Worm (Caenorhabditis elegans) whole organism, young adult: Measurements from ENCODE around the gene clec-56.

ENCODE experiments used
- B0261.1 ChIP-seq: sonication (generic microtip); optimal IDR thresholded peaks from 2 replicates; lab custom pipeline; 2016; ENCODE audit warnings: mild to moderate bottlenecking, missing genetic modification characterization, moderate library complexity, missing compliant biosample characterization
- C06A6.2 ChIP-seq: fragments of 200-800 bp; sonication (Bioruptor generic); conservative IDR thresholded peaks from 2 replicates; pipeline ENCODE4 v1.3.6; 2022; ENCODE audit warnings: missing genetic modification characterization, missing compliant biosample characterization
- F10E7.11 ChIP-seq: sonication (generic microtip); optimal IDR thresholded peaks from 2 replicates; lab custom pipeline; 2017; ENCODE audit warnings: mild to moderate bottlenecking, missing genetic modification characterization, moderate library complexity, missing compliant biosample characterization
- F33H1.4 ChIP-seq: fragments of 200-800 bp; sonication (Bioruptor generic); IDR thresholded peaks from 2 replicates; pipeline ENCODE4 v1.3.6; 2022; ENCODE audit warnings: missing genetic modification reagents, missing genetic modification characterization, missing compliant biosample characterization
- F57A8.1 ChIP-seq: fragments of 200-800 bp; sonication (Bioruptor generic); optimal IDR thresholded peaks from 2 replicates; lab custom pipeline; 2018; ENCODE audit warnings: mild to moderate bottlenecking, missing genetic modification characterization, moderate library complexity, missing compliant biosample characterization
- T07F8.4 ChIP-seq: sonication (generic microtip); optimal IDR thresholded peaks from 2 replicates; lab custom pipeline; 2016; ENCODE audit warnings: mild to moderate bottlenecking, missing genetic modification characterization, moderate library complexity, missing compliant biosample characterization
- ama-1 ChIP-seq, 3 experiments: fragments of 150-350 bp in 1 of 3; sonication (generic microtip) in 2 of 3; optimal IDR thresholded peaks; 2 replicates each; lab custom pipeline; 2014 to 2018; ENCODE audit warnings: missing biosample characterization in 2 of 3, missing genetic modification characterization in 2 of 3, missing genetic modification reagents in 2 of 3
- aptf-2 ChIP-seq: fragments of 200-800 bp; sonication (Bioruptor generic); conservative IDR thresholded peaks from 2 replicates; pipeline ENCODE4 v1.3.6; 2022; ENCODE audit warnings: missing genetic modification reagents, missing genetic modification characterization, missing compliant biosample characterization
- atf-7 ChIP-seq: sonication (generic microtip); optimal IDR thresholded peaks from 2 replicates; lab custom pipeline; 2017; ENCODE audit warnings: mild to moderate bottlenecking, missing genetic modification characterization, missing compliant biosample characterization
- attf-3 ChIP-seq: fragments of 200-800 bp; sonication (Bioruptor generic); conservative IDR thresholded peaks from 2 replicates; pipeline ENCODE4 v1.3.6; 2022; ENCODE audit warnings: missing genetic modification reagents, missing genetic modification characterization, missing compliant biosample characterization
- attf-5 ChIP-seq: fragments of 200-800 bp; sonication (Bioruptor generic); optimal IDR thresholded peaks from 2 replicates; lab custom pipeline; 2018; ENCODE audit warnings: mild to moderate bottlenecking, missing genetic modification characterization, missing compliant biosample characterization
- cebp-2 ChIP-seq: fragments of 200-800 bp; sonication (Bioruptor generic); IDR thresholded peaks from 2 replicates; pipeline ENCODE4 v1.3.6; 2022; ENCODE audit warnings: missing genetic modification characterization, missing compliant biosample characterization
- ceh-27 ChIP-seq: fragments of 200-800 bp; sonication (Bioruptor generic); optimal IDR thresholded peaks from 2 replicates; lab custom pipeline; 2018; ENCODE audit warnings: mild to moderate bottlenecking, missing genetic modification characterization, moderate library complexity, missing compliant biosample characterization
- die-1 ChIP-seq: sonication (generic microtip); optimal IDR thresholded peaks from 2 replicates; lab custom pipeline; 2016; ENCODE audit warnings: missing genotype, mild to moderate bottlenecking, missing genetic modification characterization, missing compliant biosample characterization
- dox-1 ChIP-seq: fragments of 200-800 bp; sonication (Bioruptor generic); IDR thresholded peaks from 2 replicates; pipeline ENCODE4 v1.3.6; 2022; ENCODE audit warnings: missing genetic modification reagents, missing genetic modification characterization, missing compliant biosample characterization
- dpff-1 ChIP-seq: sonication (generic microtip); optimal IDR thresholded peaks from 2 replicates; lab custom pipeline; 2017; ENCODE audit warnings: mild to moderate bottlenecking, missing genetic modification characterization, missing compliant biosample characterization
- ets-4 ChIP-seq: fragments of 200-800 bp; sonication (Bioruptor generic); optimal IDR thresholded peaks from 2 replicates; lab custom pipeline; 2018; ENCODE audit warnings: mild to moderate bottlenecking, missing genetic modification characterization, missing compliant biosample characterization
- him-1 ChIP-seq: sonication (generic microtip); optimal IDR thresholded peaks from 2 replicates; lab custom pipeline; 2016; ENCODE audit warnings: missing genotype, missing genetic modification reagents, missing genetic modification characterization, missing compliant biosample characterization
- hlh-12 ChIP-seq: sonication (generic microtip); optimal IDR thresholded peaks from 2 replicates; lab custom pipeline; 2016; ENCODE audit warnings: missing genetic modification characterization, missing compliant biosample characterization
- hmg-1.2 ChIP-seq: fragments of 200-800 bp; sonication (Bioruptor generic); IDR thresholded peaks from 2 replicates; pipeline ENCODE4 v1.3.6; 2022; ENCODE audit warnings: missing genetic modification reagents, missing genetic modification characterization, missing compliant biosample characterization
- lag-1 ChIP-seq: fragments of 200-800 bp; sonication (Bioruptor generic); IDR thresholded peaks from 2 replicates; pipeline ENCODE4 v1.3.6; 2022; ENCODE audit warnings: missing genetic modification reagents, missing genetic modification characterization, missing compliant biosample characterization
- let-607 ChIP-seq, 2 experiments: fragments of 200-800 bp in 1 of 2; sonication (Bioruptor generic) in 1 of 2; sonication (generic microtip) in 1 of 2; optimal IDR thresholded peaks; 2 replicates each; lab custom pipeline; 2016 to 2018; ENCODE audit warnings: mild to moderate bottlenecking in 2 of 2, missing compliant biosample characterization in 2 of 2, missing genetic modification characterization in 2 of 2, moderate library complexity in 2 of 2, missing genotype in 1 of 2
- lin-26 ChIP-seq: fragments of 200-800 bp; sonication (Bioruptor generic); IDR thresholded peaks from 2 replicates; pipeline ENCODE4 v1.3.6; 2022; ENCODE audit warnings: missing genetic modification reagents, missing genetic modification characterization, missing compliant biosample characterization
- lin-35 ChIP-seq, 3 experiments: fragments of 150-350 bp in 2 of 3; sonication (generic microtip) in 1 of 3; optimal IDR thresholded peaks; 2 replicates each; lab custom pipeline; 2014 to 2018; ENCODE audit warnings: missing biosample characterization in 3 of 3, missing genetic modification characterization in 3 of 3, missing genetic modification reagents in 3 of 3
- lin-54 ChIP-seq: fragments of 200-800 bp; sonication (Bioruptor generic); optimal IDR thresholded peaks from 2 replicates; lab custom pipeline; 2018; ENCODE audit warnings: mild to moderate bottlenecking, missing genetic modification characterization, missing compliant biosample characterization
- lir-1 ChIP-seq: fragments of 200-800 bp; sonication (Bioruptor generic); conservative IDR thresholded peaks from 2 replicates; pipeline ENCODE4 v1.3.6; 2022; ENCODE audit warnings: missing genetic modification reagents, missing genetic modification characterization, missing compliant biosample characterization
- madf-10 ChIP-seq: sonication (generic microtip); optimal IDR thresholded peaks from 2 replicates; lab custom pipeline; 2016; ENCODE audit warnings: mild to moderate bottlenecking, missing genetic modification characterization, missing compliant biosample characterization
- madf-6 ChIP-seq: fragments of 200-800 bp; sonication (Bioruptor generic); IDR thresholded peaks from 2 replicates; pipeline ENCODE4 v1.3.6; 2022; ENCODE audit warnings: missing genetic modification reagents, missing genetic modification characterization, missing compliant biosample characterization
- nfya-2 ChIP-seq: fragments of 200-800 bp; sonication (Bioruptor generic); IDR thresholded peaks from 2 replicates; pipeline ENCODE4 v1.3.6; 2022; ENCODE audit warnings: missing genetic modification reagents, missing genetic modification characterization, missing compliant biosample characterization
- nhr-27 ChIP-seq: fragments of 200-800 bp; sonication (Bioruptor generic); optimal IDR thresholded peaks from 2 replicates; lab custom pipeline; 2018; ENCODE audit warnings: mild to moderate bottlenecking, missing genetic modification characterization, moderate library complexity, missing compliant biosample characterization
- nhr-80 ChIP-seq: sonication (generic microtip); optimal IDR thresholded peaks from 2 replicates; lab custom pipeline; 2016; ENCODE audit warnings: missing genetic modification characterization, missing compliant biosample characterization
- nhr-90 ChIP-seq: sonication (generic microtip); optimal IDR thresholded peaks from 2 replicates; lab custom pipeline; 2016; ENCODE audit warnings: missing genotype, mild to moderate bottlenecking, missing genetic modification characterization, missing compliant biosample characterization
- pha-4 ChIP-seq: fragments of 150-350 bp; sonication (generic microtip); optimal IDR thresholded peaks from 2 replicates; lab custom pipeline; 2014; ENCODE audit warnings: missing biosample characterization, missing genetic modification reagents, missing genetic modification characterization
- snpc-1.1 ChIP-seq: sonication (generic microtip); optimal IDR thresholded peaks from 2 replicates; lab custom pipeline; 2017; ENCODE audit warnings: missing genetic modification characterization, mild to moderate bottlenecking, missing compliant biosample characterization, antibody characterized with exemption, moderate library complexity, missing genotype, missing genetic modification reagents; ENCODE audit not compliant: insufficient read depth
- snpc-3.4 ChIP-seq: sonication (generic microtip); optimal IDR thresholded peaks from 2 replicates; lab custom pipeline; 2017; ENCODE audit warnings: missing genetic modification characterization, mild to moderate bottlenecking, missing compliant biosample characterization, antibody characterized with exemption, moderate library complexity, missing genotype, missing genetic modification reagents
- unc-62 ChIP-seq: fragments of 150-350 bp; optimal IDR thresholded peaks from 2 replicates; lab custom pipeline; 2014; ENCODE audit warnings: missing biosample characterization, missing genetic modification reagents, missing genetic modification characterization
- xnd-1 ChIP-seq: sonication (generic microtip); optimal IDR thresholded peaks from 2 replicates; lab custom pipeline; 2016; ENCODE audit warnings: missing genotype, missing genetic modification reagents, missing genetic modification characterization, missing compliant biosample characterization
- ztf-25 ChIP-seq: fragments of 200-800 bp; sonication (Bioruptor generic); IDR thresholded peaks from 2 replicates; pipeline ENCODE4 v1.3.6; 2022; ENCODE audit warnings: missing genetic modification reagents, missing genetic modification characterization, missing compliant biosample characterization
- ztf-6 ChIP-seq: fragments of 200-800 bp; sonication (Bioruptor generic); IDR thresholded peaks from 2 replicates; pipeline ENCODE4 v1.3.6; 2022; ENCODE audit warnings: missing genetic modification reagents, missing genetic modification characterization, missing compliant biosample characterization

Gene clec-56

ce11 chrV:14481987-14482386, 7.8 kb downstream of the clec-56 start, which contains the start of gene R02D5.10:
Gene R02D5.10, plus strand, starts transcription at chrV:14482287.
- TF ChIP-seq ama-1 (optimal IDR thresholded peaks at IDR 0.05; lab: Kevin White, UChicago) (no peak), ama-1 (GFP tag; optimal IDR thresholded peaks at IDR 0.05; lab: Kevin White, UChicago) (no peak), ztf-25 (no peak), lag-1 (GFP tag; lab: Robert Waterston, UW) (no peak), aptf-2 (GFP tag; lab: Robert Waterston, UW) (no peak), snpc-1.1 (tag; lab: Kevin White, UChicago) (no peak), him-1 (tag; lab: Kevin White, UChicago) (no peak), lin-54 (GFP tag; lab: Kevin White, UChicago) (no peak), T07F8.4 (tag; lab: Kevin White, UChicago) (no peak)

- TF ChIP-seq nhr-80 (tag; lab: Kevin White, UChicago) (peak; percentile 58), nfya-2 (GFP tag; lab: Robert Waterston, UW) (no peak), die-1 (no peak), atf-7 (tag; lab: Kevin White, UChicago) (no peak)
Measured at ce11 chrV:14482728-14483210, 8.6 kb downstream of the clec-56 start, which contains the start of gene R02D5.3. Gene R02D5.3, plus strand, starts transcription at chrV:14483160.

DNA sequence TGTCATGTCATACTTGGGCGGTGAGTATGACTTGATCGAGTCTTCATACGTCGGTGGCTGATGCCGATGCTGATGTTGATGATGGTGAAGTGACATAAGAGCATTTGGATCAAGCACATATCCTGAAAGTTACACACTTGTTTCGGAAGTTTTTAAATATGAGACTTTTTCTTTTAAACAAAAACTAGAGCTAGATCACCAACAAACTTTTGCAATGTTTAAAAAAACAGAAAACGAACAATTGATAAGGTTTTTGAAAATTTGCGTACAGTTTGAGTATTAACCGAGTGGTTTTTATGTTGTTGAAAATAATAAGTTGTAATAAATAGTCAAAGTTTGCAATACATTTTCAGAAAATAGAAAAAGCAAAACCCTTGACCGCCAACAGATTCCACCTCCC, 10.4 kb downstream of the clec-56 start, which contains the start of gene R02D5.4:
TSS of gene R02D5.4 (minus strand) at position 101 of the 400 bp plus-strand sequence.
- no peak for TF ChIP-seq F57A8.1
- TF ChIP-seq ceh-27 (GFP tag; lab: Kevin White, UChicago) = no peak
- TF ChIP-seq C06A6.2 (GFP tag; lab: Robert Waterston, UW) = no peak
- no peak for TF ChIP-seq lin-26 (GFP tag; lab: Robert Waterston, UW)
- TF ChIP-seq attf-5 (GFP tag; lab: Kevin White, UChicago) = no peak
- TF ChIP-seq let-607 (tag; optimal IDR thresholded peaks at IDR 0.05; lab: Kevin White, UChicago) = no peak
- no peak for TF ChIP-seq ztf-6 (GFP tag; lab: Robert Waterston, UW)
- no peak for TF ChIP-seq madf-10
- TF ChIP-seq xnd-1 = no peak
- no peak for TF ChIP-seq hmg-1.2

DNA sequence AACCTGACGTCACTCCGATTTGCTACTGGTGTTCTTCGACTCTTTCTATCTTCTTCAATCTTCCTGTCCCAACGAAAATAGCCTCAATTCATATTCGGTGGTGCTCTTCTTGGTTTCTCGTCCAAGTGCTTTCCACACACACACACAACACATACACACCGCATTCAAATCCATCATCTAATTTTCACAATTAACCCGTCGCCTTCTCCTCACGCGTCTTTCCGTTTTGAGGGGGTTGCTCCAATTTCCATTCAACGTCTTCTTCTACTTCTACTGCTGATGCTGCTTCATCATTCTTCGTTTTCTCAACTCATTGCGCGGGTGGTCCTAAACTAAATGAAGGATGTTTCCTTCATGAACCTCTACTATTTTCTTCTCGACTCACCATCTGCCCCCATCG, 16.9 kb downstream of the clec-56 start:
- TF ChIP-seq dox-1 (GFP tag; lab: Robert Waterston, UW) (no peak), lir-1 (GFP tag; lab: Robert Waterston, UW) (no peak)

- TF ChIP-seq F10E7.11 (no peak), attf-3 (GFP tag; lab: Robert Waterston, UW) (no peak), B0261.1 (tag; lab: Kevin White, UChicago) (no peak), snpc-3.4 (tag; lab: Kevin White, UChicago) (no peak), hlh-12 (tag; lab: Kevin White, UChicago) (no peak), cebp-2 (GFP tag; lab: Robert Waterston, UW) (no peak), him-1 (tag; lab: Kevin White, UChicago) (no peak), ztf-25 (no peak), atf-7 (tag; lab: Kevin White, UChicago) (no peak), ama-1 (optimal IDR thresholded peaks at IDR 0.05; lab: Kevin White, UChicago) (no peak), ama-1 (GFP tag; optimal IDR thresholded peaks at IDR 0.05; lab: Kevin White, UChicago) (no peak), nhr-90 (tag; lab: Kevin White, UChicago) (no peak), madf-6 (GFP tag; lab: Robert Waterston, UW) (no peak), ets-4 (no peak), lin-35 (GFP tag; optimal IDR thresholded peaks at IDR 0.05; lab: Kevin White, UChicago) (no peak), nhr-27 (tag; lab: Kevin White, UChicago) (no peak), dpff-1 (tag; lab: Kevin White, UChicago) (no peak), pha-4 (tag; lab: Kevin White, UChicago) (no peak), unc-62 (GFP tag; lab: Kevin White, UChicago) (no peak), F33H1.4 (GFP tag; lab: Robert Waterston, UW) (no peak)
Measured at ce11 chrV:14493665-14494064, 19.5 kb downstream of the clec-56 start.
